Worm (Caenorhabditis elegans) whole organism, midembryonic: ENCODE measurements around the gene nlp-80.

ENCODE experiments used
- T22C8.4 ChIP-seq: fragments of 200-800 bp; sonication (Bioruptor generic); IDR thresholded peaks from 2 replicates; pipeline ENCODE4 v1.3.6; 2022; ENCODE audit warnings: missing genetic modification characterization, missing compliant biosample characterization
- cog-1 ChIP-seq: sonication (generic microtip); optimal IDR thresholded peaks from 2 replicates; lab custom pipeline; 2016; ENCODE audit warnings: missing genetic modification characterization, missing compliant biosample characterization
- flt-1 ChIP-seq: fragments of 200-800 bp; sonication (Bioruptor generic); IDR thresholded peaks from 2 replicates; pipeline ENCODE4 v1.3.6; 2022; ENCODE audit warnings: missing genetic modification characterization, missing compliant biosample characterization
- klf-2 ChIP-seq: fragments of 200-800 bp; sonication (Bioruptor generic); conservative IDR thresholded peaks from 2 replicates; pipeline ENCODE4 v1.3.6; 2022; ENCODE audit warnings: missing genetic modification reagents, missing genetic modification characterization, missing compliant biosample characterization
- med-1 ChIP-seq: sonication (generic microtip); optimal IDR thresholded peaks from 2 replicates; lab custom pipeline; 2017; ENCODE audit warnings: missing genetic modification characterization, mild to moderate bottlenecking, missing compliant biosample characterization, antibody characterized with exemption, missing genetic modification reagents; ENCODE audit not compliant: insufficient read depth
- tab-1 ChIP-seq: fragments of 200-800 bp; sonication (Bioruptor generic); IDR thresholded peaks from 2 replicates; pipeline ENCODE4 v1.3.6; 2022; ENCODE audit warnings: missing genetic modification characterization, missing compliant biosample characterization
- ztf-23 ChIP-seq: fragments of 200-800 bp; sonication (Bioruptor generic); IDR thresholded peaks from 2 replicates; pipeline ENCODE4 v1.3.6; 2022; ENCODE audit warnings: missing genetic modification reagents, missing genetic modification characterization, missing compliant biosample characterization
- ztf-29 ChIP-seq: fragments of 200-800 bp; sonication (Bioruptor generic); IDR thresholded peaks from 2 replicates; pipeline ENCODE4 v1.3.6; 2022; ENCODE audit warnings: missing genetic modification reagents, missing genetic modification characterization, missing compliant biosample characterization

- no peak for TF ChIP-seq ztf-23
- TF ChIP-seq flt-1 (GFP tag; lab: Robert Waterston, UW) = no peak
- TF ChIP-seq ztf-29 (GFP tag; lab: Robert Waterston, UW) = no peak
- TF ChIP-seq klf-2 = no peak
- TF ChIP-seq cog-1 (tag; lab: Kevin White, UChicago) = no peak
- TF ChIP-seq T22C8.4 (GFP tag; lab: Robert Waterston, UW) = no peak
- no peak for TF ChIP-seq tab-1 (GFP tag; lab: Robert Waterston, UW)
- no peak for TF ChIP-seq med-1 (GFP tag; lab: Kevin White, UChicago)
Observed at ce11 chrV:11094698-11095097, 29.3 kb upstream of the nlp-80 start.
